Fruit fly (Drosophila melanogaster) whole organism, embryonic: ENCODE data around the gene rasp.

ENCODE experiments used
- Awh ChIP-seq: fragments of 200-800 bp; sonication (Bioruptor generic); IDR thresholded peaks from 2 replicates; pipeline ENCODE4, ENCODE4 v1.3.6; 2022; ENCODE audit warnings: missing biosample characterization, missing genetic modification characterization
- Bdp1 ChIP-seq: fragments of 200-800 bp; sonication (Bioruptor generic); optimal IDR thresholded peaks from 3 replicates; lab custom pipeline; 2016; ENCODE audit warnings: missing biosample characterization, missing genetic modification characterization
- CG10979 ChIP-seq: fragments of 200-800 bp; sonication (Bioruptor generic); optimal IDR thresholded peaks from 2 replicates; lab custom pipeline; 2018; ENCODE audit warnings: missing biosample characterization, mild to moderate bottlenecking, missing genetic modification characterization, moderate library complexity
- CG13424 ChIP-seq: fragments of 200-800 bp; sonication (Bioruptor generic); optimal IDR thresholded peaks from 2 replicates; lab custom pipeline; 2019; ENCODE audit warnings: missing biosample characterization, mild to moderate bottlenecking, missing genetic modification characterization, moderate library complexity
- CG14710 ChIP-seq: fragments of 200-800 bp; sonication (Bioruptor generic); optimal IDR thresholded peaks from 3 replicates; lab custom pipeline; 2019; ENCODE audit warnings: missing biosample characterization, mild to moderate bottlenecking, missing genetic modification characterization, moderate library complexity
- CG15601 ChIP-seq: fragments of 200-800 bp; sonication (Bioruptor generic); optimal IDR thresholded peaks from 3 replicates; lab custom pipeline; 2019; ENCODE audit warnings: missing biosample characterization, mild to moderate bottlenecking, missing genetic modification characterization, moderate library complexity
- CG15696 ChIP-seq: fragments of 200-800 bp; sonication (Bioruptor generic); optimal IDR thresholded peaks from 2 replicates; lab custom pipeline; 2019; ENCODE audit warnings: missing biosample characterization, mild to moderate bottlenecking, missing genetic modification characterization, moderate library complexity
- CG17361 ChIP-seq: fragments of 200-800 bp; sonication (Bioruptor generic); IDR thresholded peaks from 3 replicates; pipeline ENCODE4 v1.3.6; 2022; ENCODE audit warnings: missing biosample characterization, missing genetic modification characterization
- CG2875 ChIP-seq: fragments of 200-800 bp; sonication (Bioruptor generic); optimal IDR thresholded peaks from 2 replicates; lab custom pipeline; 2017; ENCODE audit warnings: missing biosample characterization, mild to moderate bottlenecking, missing genetic modification characterization, missing genetic modification reagents
- CG30020 ChIP-seq: fragments of 200-800 bp; optimal IDR thresholded peaks from 2 replicates; lab custom pipeline; 2019; ENCODE audit warnings: missing biosample characterization, mild to moderate bottlenecking, missing genetic modification characterization, moderate library complexity
- CG3407 ChIP-seq: fragments of 200-800 bp; sonication (Bioruptor generic); optimal IDR thresholded peaks from 2 replicates; lab custom pipeline; 2018; ENCODE audit warnings: missing biosample characterization, mild to moderate bottlenecking, missing genetic modification characterization
- CG3726 ChIP-seq: fragments of 200-800 bp; sonication (Bioruptor generic); IDR thresholded peaks from 3 replicates; pipeline ENCODE4, ENCODE4 v1.3.6; 2022; ENCODE audit warnings: missing biosample characterization, missing genetic modification characterization
- CG4404 ChIP-seq: fragments of 200-800 bp; sonication (Bioruptor generic); IDR thresholded peaks from 2 replicates; pipeline ENCODE4 v1.3.6; 2022; ENCODE audit warnings: missing biosample characterization, missing genetic modification characterization
- CG6272 ChIP-seq: fragments of 200-800 bp; sonication (Bioruptor generic); IDR thresholded peaks from 2 replicates; pipeline ENCODE4 v1.3.6; 2022; ENCODE audit warnings: missing biosample characterization, missing genetic modification characterization
- CG6791 ChIP-seq: fragments of 200-800 bp; sonication (Bioruptor generic); IDR thresholded peaks from 3 replicates; pipeline ENCODE4 v1.3.6; 2022; ENCODE audit warnings: missing biosample characterization, missing genetic modification characterization; ENCODE audit not compliant: partially characterized antibody
- CG7271 ChIP-seq: fragments of 200-800 bp; sonication (Bioruptor generic); optimal IDR thresholded peaks from 2 replicates; lab custom pipeline; 2018; ENCODE audit warnings: missing biosample characterization, mild to moderate bottlenecking, missing genetic modification characterization, moderate library complexity
- CG8388 ChIP-seq: fragments of 200-800 bp; sonication (Bioruptor generic); optimal IDR thresholded peaks from 2 replicates; lab custom pipeline; 2019; ENCODE audit warnings: missing biosample characterization, mild to moderate bottlenecking, missing genetic modification characterization, moderate library complexity
- CG8478 ChIP-seq: fragments of >200 bp; optimal IDR thresholded peaks from 2 replicates; lab custom pipeline; 2018
- D19B ChIP-seq: fragments of 200-800 bp; sonication (Bioruptor generic); optimal IDR thresholded peaks from 2 replicates; lab custom pipeline; 2017; ENCODE audit warnings: missing biosample characterization, mild to moderate bottlenecking, missing genetic modification characterization
- E2f2 ChIP-seq: fragments of 200-800 bp; sonication (Bioruptor generic); IDR thresholded peaks from 2 replicates; pipeline ENCODE4 v1.3.6; 2022; ENCODE audit warnings: missing biosample characterization, missing genetic modification characterization
- HLH3B ChIP-seq: fragments of 200-800 bp; sonication (Bioruptor generic); IDR thresholded peaks from 2 replicates; pipeline ENCODE4 v1.3.6; 2022; ENCODE audit warnings: missing biosample characterization, missing genetic modification characterization
- HLHmδ ChIP-seq: fragments of 200-800 bp; sonication (Bioruptor generic); optimal IDR thresholded peaks from 2 replicates; lab custom pipeline; 2018; ENCODE audit warnings: missing biosample characterization, mild to moderate bottlenecking, missing genetic modification characterization, moderate library complexity
- Hey ChIP-seq: fragments of 200-800 bp; sonication (Bioruptor generic); optimal IDR thresholded peaks from 3 replicates; lab custom pipeline; 2018; ENCODE audit warnings: missing biosample characterization, mild to moderate bottlenecking, missing genetic modification characterization
- Hmx ChIP-seq: fragments of 200-800 bp; sonication (Bioruptor generic); optimal IDR thresholded peaks from 2 replicates; lab custom pipeline; 2016; ENCODE audit warnings: missing biosample characterization, missing genetic modification characterization
- Lhr ChIP-seq: fragments of 200-800 bp; sonication (Bioruptor generic); optimal IDR thresholded peaks from 3 replicates; lab custom pipeline; 2017; ENCODE audit warnings: mild to moderate bottlenecking, missing biosample characterization, missing genetic modification reagents, missing genetic modification characterization
- Lpt ChIP-seq: fragments of >200 bp; optimal IDR thresholded peaks from 2 replicates; lab custom pipeline; 2018; ENCODE audit warnings: missing biosample characterization, missing genetic modification characterization
- NC2β ChIP-seq: fragments of 200-800 bp; sonication (Bioruptor generic); optimal IDR thresholded peaks from 2 replicates; lab custom pipeline; 2016; ENCODE audit warnings: missing biosample characterization, missing genetic modification characterization
- Neu2 ChIP-seq: fragments of 200-800 bp; sonication (Bioruptor generic); optimal IDR thresholded peaks from 3 replicates; lab custom pipeline; 2016; ENCODE audit warnings: missing biosample characterization, missing genetic modification characterization, borderline replicate concordance
- Xrp1 ChIP-seq: fragments of 200-800 bp; sonication (Bioruptor generic); IDR thresholded peaks from 2 replicates; pipeline ENCODE4 v1.3.6; 2022; ENCODE audit warnings: missing biosample characterization, missing genetic modification characterization
- ara ChIP-seq: fragments of 200-800 bp; sonication (Bioruptor generic); IDR thresholded peaks from 2 replicates; pipeline ENCODE4 v1.3.6; 2022; ENCODE audit warnings: missing biosample characterization, missing genetic modification characterization
- dati ChIP-seq: fragments of 200-800 bp; sonication (Bioruptor generic); IDR thresholded peaks from 2 replicates; pipeline ENCODE4 v1.3.6; 2022; ENCODE audit warnings: missing biosample characterization, missing genetic modification characterization
- disco-r ChIP-seq: fragments of 200-800 bp; sonication (Bioruptor generic); optimal IDR thresholded peaks from 2 replicates; lab custom pipeline; 2016; ENCODE audit warnings: missing biosample characterization, missing genetic modification characterization
- dpn ChIP-seq, 2 experiments: fragments of 200-800 bp; sonication (Bioruptor generic); optimal IDR thresholded peaks; 3 replicates each; lab custom pipeline; 2016; ENCODE audit warnings: missing biosample characterization in 2 of 2, missing genetic modification characterization in 2 of 2
- gem ChIP-seq: fragments of 200-800 bp; sonication (Bioruptor generic); optimal IDR thresholded peaks from 2 replicates; lab custom pipeline; 2019; ENCODE audit warnings: missing biosample characterization, mild to moderate bottlenecking, missing genetic modification characterization, moderate library complexity
- hth ChIP-seq: fragments of >200 bp; optimal IDR thresholded peaks from 2 replicates; lab custom pipeline; 2017; ENCODE audit warnings: inconsistent platforms
- klu ChIP-seq: fragments of 200-800 bp; sonication (Bioruptor generic); IDR thresholded peaks from 2 replicates; pipeline ENCODE4 v1.3.6; 2022; ENCODE audit warnings: missing biosample characterization, missing genetic modification characterization
- nerfin-2 ChIP-seq: fragments of 200-800 bp; sonication (Bioruptor generic); IDR thresholded peaks from 2 replicates; pipeline ENCODE4 v1.3.6; 2022; ENCODE audit warnings: missing biosample characterization, missing genetic modification characterization; ENCODE audit not compliant: partially characterized antibody
- otp ChIP-seq: fragments of 200-800 bp; sonication (Bioruptor generic); IDR thresholded peaks from 3 replicates; pipeline ENCODE4, ENCODE4 v1.3.6; 2022; ENCODE audit warnings: missing biosample characterization, missing genetic modification characterization
- pb ChIP-seq: fragments of 200-800 bp; sonication (Bioruptor generic); optimal IDR thresholded peaks from 3 replicates; lab custom pipeline; 2016; ENCODE audit warnings: missing biosample characterization, missing genetic modification characterization
- pfk ChIP-seq: fragments of 200-800 bp; sonication (Bioruptor generic); optimal IDR thresholded peaks from 2 replicates; lab custom pipeline; 2018; ENCODE audit warnings: missing biosample characterization, mild to moderate bottlenecking, missing genetic modification characterization, moderate library complexity
- scrt ChIP-seq: fragments of 200-800 bp; sonication (Bioruptor generic); optimal IDR thresholded peaks from 2 replicates; lab custom pipeline; 2018; ENCODE audit warnings: missing biosample characterization, mild to moderate bottlenecking, missing genetic modification characterization, moderate library complexity
- sug ChIP-seq: fragments of 200-800 bp; optimal IDR thresholded peaks from 2 replicates; lab custom pipeline; 2019; ENCODE audit warnings: missing biosample characterization, mild to moderate bottlenecking, missing genetic modification characterization, moderate library complexity
- tgo ChIP-seq: fragments of 200-800 bp; sonication (Bioruptor generic); IDR thresholded peaks from 3 replicates; pipeline ENCODE4 v1.3.6; 2022; ENCODE audit warnings: missing biosample characterization, missing genetic modification characterization

Gene rasp

dm6 chr3L:3179474-3179873, 17.5 kb downstream of the rasp start (continued):
- TF ChIP-seq klu (GFP tag; lab: Robert Waterston, UW) (peak; percentile 62), sug (no peak), HLH3B (GFP tag; lab: Robert Waterston, UW) (peak; percentile 86), ara (GFP tag; lab: Robert Waterston, UW) (peak; percentile 89), CG4404 (GFP tag; lab: Robert Waterston, UW) (peak; percentile 74), tgo (GFP tag; lab: Robert Waterston, UW) (peak; percentile 87), scrt (GFP tag; lab: Kevin White, UChicago) (no peak), Lpt (GFP tag; lab: Kevin White, UChicago) (no peak), gem (peak; percentile 93), Neu2 (GFP tag; lab: Kevin White, UChicago) (no peak), pb (GFP tag; lab: Kevin White, UChicago) (peak; percentile 68), CG17361 (GFP tag; lab: Robert Waterston, UW) (no peak; the same call in 2 of the 3 replicates), NC2β (peak; percentile 52), disco-r (GFP tag; lab: Kevin White, UChicago) (peak; percentile 79), Lhr (GFP tag; lab: Kevin White, UChicago) (peak; percentile 34), CG15601 (tag; lab: Kevin White, UChicago) (no peak), CG6791 (GFP tag; lab: Robert Waterston, UW) (no peak), CG3407 (GFP tag; lab: Kevin White, UChicago) (peak; percentile 66), pfk (GFP tag; lab: Kevin White, UChicago) (no peak), Hmx (GFP tag; lab: Kevin White, UChicago) (no peak), E2f2 (GFP tag; lab: Robert Waterston, UW) (peak; percentile 65), HLHmδ (GFP tag; lab: Kevin White, UChicago) (no peak), dati (GFP tag; lab: Robert Waterston, UW) (peak; percentile 77), D19B (peak; percentile 83), CG2875 (peak; percentile 83), hth (lab: Kevin White, UChicago) (no peak)

- TF ChIP-seq Xrp1 (GFP tag; lab: Robert Waterston, UW) (no peak), CG8388 (GFP tag; lab: Kevin White, UChicago) (no peak), CG10979 (no peak), dpn (GFP tag; optimal IDR thresholded peaks at IDR 0.05; lab: Kevin White, UChicago) (no peak), Bdp1 (GFP tag; lab: Kevin White, UChicago) (no peak), CG7271 (tag; lab: Kevin White, UChicago) (no peak), otp (no peak), CG3726 (no peak), CG14710 (no peak), CG8478 (lab: Kevin White, UChicago) (no peak), E2f2 (GFP tag; lab: Robert Waterston, UW) (no peak), nerfin-2 (GFP tag; lab: Robert Waterston, UW) (no peak), Hey (no peak), Awh (GFP tag; lab: Robert Waterston, UW) (no peak), CG15696 (tag; lab: Kevin White, UChicago) (no peak), CG6272 (GFP tag; lab: Robert Waterston, UW) (no peak), CG30020 (tag; lab: Kevin White, UChicago) (no peak), CG13424 (tag; lab: Kevin White, UChicago) (no peak)
- TF ChIP-seq, all 482 proteins: peak for 0
These were observed 22.1 kb downstream of the rasp start, which contains the start of gene CG42494 for dm6 chr3L:3184104-3184503. TSS of gene CG42494 (plus strand) at chr3L:3184404.
